Worm (Caenorhabditis elegans) whole organism, dauer: ENCODE results near the gene C01C4.3.

ENCODE experiments used
- unc-62 ChIP-seq: sonication (generic microtip); optimal IDR thresholded peaks from 2 replicates; lab custom pipeline; 2017; ENCODE audit warnings: missing biosample characterization, missing genetic modification reagents, missing genetic modification characterization

The C01C4.3 gene

ce11 chrX:3696603-3697002 lies at the start of gene C01C4.3:
TSS of gene C01C4.3 (plus strand) at chrX:3696903.
- TF ChIP-seq unc-62 = no peak

DNA sequence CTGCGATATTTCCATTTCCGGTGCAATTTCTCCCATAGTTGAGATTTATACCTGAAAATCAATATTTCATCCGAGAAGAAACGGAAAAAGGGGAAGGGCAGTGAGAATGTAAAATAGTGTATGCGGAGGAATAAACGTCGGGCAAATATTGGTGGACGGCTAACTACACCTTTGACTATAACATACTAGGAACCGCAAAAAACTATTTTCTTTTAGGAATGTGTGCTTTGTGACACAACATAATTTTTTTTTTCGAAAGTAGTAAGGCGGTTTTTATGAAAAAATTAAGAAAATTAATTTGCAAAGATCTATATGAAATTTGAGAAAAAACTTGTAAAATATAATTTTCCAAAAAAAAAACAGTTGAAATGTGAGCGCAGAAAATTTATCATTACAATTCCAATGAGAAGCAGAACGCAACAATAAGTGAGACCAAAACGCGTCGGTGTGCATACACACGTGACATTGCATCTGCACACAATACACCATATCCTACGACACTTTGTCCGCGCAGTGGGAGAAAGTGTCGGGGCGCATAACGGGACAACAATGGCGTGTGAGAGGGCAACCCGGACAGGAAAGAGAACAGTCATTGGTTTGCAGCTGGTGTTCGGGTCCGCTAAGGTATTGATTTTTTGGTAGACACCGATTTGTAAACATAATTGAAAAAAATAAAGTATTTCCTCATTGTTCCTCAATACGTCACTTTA lies 46.4 kb upstream of the C01C4.3 start, which contains the start of the genes sax-1 and R11G1.2:
sax-1 (minus strand) TSS at position 51 of the 710 bp plus-strand sequence.
R11G1.2 (plus strand) TSS at position 515 of the 710 bp plus-strand sequence.
- TF ChIP-seq unc-62 = no peak

DNA sequence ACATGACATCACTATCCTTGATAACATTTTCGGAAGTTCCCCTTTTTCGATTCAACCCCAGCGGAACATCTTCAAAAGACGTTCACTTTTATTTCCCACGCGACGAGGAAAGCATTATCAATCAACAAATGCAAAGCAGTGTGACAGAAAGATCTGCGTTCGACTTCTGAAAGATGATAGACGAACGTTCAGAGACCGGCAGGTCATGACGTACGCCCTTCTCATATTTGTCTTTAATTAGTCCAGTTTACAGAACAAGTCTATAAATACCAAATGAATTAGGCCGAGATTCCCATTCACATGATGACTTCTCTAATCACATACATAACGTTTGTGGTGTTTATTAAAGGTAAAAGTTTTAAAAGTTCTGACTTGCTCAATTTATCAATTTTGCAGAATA lies 42.1 kb upstream of the C01C4.3 start, which contains the start of gene R11G1.11:
R11G1.11 (plus strand) TSS at position 301 of the 400 bp plus-strand sequence.
- TF ChIP-seq unc-62 = no peak

DNA sequence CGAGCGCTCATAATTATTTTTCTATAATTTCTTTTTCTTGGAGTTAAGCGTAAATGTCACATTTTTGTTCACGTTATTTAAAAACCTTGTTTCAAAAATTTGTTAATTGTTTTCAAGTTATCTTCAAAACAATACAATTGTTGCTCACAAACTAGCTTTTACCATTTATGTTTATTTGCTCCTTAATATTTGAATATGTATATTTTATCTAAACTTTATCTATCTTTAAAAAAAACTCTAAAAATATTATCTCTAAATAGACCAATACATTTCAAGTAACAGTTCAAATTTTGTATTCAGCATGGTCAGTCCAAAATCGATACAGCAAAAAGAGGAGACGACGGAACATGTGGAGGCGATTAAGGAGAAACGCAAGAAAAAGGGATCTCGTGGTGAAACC lies 40.7 kb upstream of the C01C4.3 start, which contains the start of gene R11G1.7:
R11G1.7 (plus strand) TSS at position 301 of the 400 bp plus-strand sequence.
- TF ChIP-seq unc-62 = no peak

ce11 chrX:3659192-3659591 lies 37.5 kb upstream of the C01C4.3 start, which contains the start of gene R11G1.1:
TSS of gene R11G1.1 (plus strand) at chrX:3659492.
- no peak for TF ChIP-seq unc-62

ce11 chrX:3668842-3669241 lies 27.9 kb upstream of the C01C4.3 start, which contains the start of gene snet-1:
TSS of gene snet-1 (minus strand) at chrX:3668942.
- no peak for TF ChIP-seq unc-62

- TF ChIP-seq unc-62 = no peak
Observed at ce11 chrX:3671998-3672397, 24.7 kb upstream of the C01C4.3 start, which contains the start of gene C02F12.5. TSS of gene C02F12.5 (minus strand) at chrX:3672098.

ce11 chrX:3673584-3674108 lies 23.1 kb upstream of the C01C4.3 start, which contains the start of gene ceh-63:
TSS of gene ceh-63 (minus strand) at chrX:3674058.
- TF ChIP-seq unc-62 = no peak

DNA sequence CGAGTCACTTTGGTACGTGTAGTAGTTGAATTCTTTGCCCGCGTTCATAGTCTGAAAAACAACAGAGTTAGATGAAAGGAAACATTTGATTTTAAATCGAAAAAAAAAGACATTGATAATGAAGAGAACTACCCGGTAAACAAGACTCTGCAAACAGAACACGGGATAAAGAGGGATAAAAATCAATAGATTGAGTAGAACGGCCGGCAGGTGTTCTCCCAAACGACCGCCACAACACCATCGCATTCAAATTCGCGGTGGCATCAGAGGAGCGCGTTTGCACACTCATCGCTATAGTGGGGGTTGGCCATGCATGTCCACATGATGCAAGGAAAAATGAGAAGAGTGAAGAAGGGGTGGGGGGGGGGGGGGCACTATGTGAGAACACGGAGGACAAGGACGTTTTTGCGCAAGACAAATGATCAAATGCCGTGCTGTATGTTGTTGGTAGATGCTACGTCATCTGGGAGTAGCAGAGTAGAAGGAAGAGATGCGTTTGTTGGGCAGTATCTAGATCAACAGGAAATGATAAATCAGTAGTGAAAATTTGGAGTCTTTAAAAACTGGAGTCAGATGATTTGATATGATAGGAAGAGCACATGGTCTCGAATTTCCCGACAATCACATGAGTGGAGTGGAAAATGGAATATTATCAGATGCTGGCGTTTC lies 18.1 kb upstream of the C01C4.3 start, which contains the start of gene tag-52:
tag-52 (minus strand) TSS at position 51 of the 669 bp plus-strand sequence.
- no peak for TF ChIP-seq unc-62

DNA sequence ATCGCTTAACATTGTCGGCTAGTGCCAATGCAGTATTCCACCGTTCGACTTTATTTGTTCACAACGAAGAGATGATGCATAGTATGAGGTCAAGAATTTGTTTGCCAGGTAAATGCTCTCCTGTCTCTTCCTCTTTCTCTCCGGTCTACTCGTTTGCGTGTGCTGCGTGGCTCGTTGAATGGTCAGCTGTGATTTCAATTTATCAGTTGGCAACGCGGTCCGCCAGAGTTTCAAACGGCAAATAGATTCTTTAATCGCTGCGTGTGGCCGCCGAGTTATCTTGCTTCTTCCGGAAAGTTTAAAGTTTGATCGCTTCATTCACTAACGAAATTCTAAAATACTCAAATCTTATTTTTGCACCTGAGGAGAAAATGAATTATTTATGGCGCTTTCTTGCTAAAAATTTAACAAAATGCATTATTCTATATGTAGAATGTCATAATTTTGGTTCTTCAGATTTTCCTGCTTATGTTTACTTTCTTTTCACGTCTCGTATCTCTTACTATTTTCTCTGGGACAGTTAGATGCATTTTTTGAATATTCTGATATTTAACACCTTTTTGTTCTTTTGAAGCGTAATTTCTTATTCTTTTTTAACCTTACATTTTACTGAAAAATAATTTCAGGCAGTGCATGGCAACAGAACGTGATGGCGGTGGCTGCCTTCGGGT lies 16.0 kb upstream of the C01C4.3 start, which contains the start of gene tsp-17:
tsp-17 (plus strand) TSS at position 621 of the 671 bp plus-strand sequence.
- no peak for TF ChIP-seq unc-62

ce11 chrX:3683060-3683459 lies 13.6 kb upstream of the C01C4.3 start:
- TF ChIP-seq unc-62 = no peak

ce11 chrX:3686420-3686819 lies 10.3 kb upstream of the C01C4.3 start:
- no peak for TF ChIP-seq unc-62

DNA sequence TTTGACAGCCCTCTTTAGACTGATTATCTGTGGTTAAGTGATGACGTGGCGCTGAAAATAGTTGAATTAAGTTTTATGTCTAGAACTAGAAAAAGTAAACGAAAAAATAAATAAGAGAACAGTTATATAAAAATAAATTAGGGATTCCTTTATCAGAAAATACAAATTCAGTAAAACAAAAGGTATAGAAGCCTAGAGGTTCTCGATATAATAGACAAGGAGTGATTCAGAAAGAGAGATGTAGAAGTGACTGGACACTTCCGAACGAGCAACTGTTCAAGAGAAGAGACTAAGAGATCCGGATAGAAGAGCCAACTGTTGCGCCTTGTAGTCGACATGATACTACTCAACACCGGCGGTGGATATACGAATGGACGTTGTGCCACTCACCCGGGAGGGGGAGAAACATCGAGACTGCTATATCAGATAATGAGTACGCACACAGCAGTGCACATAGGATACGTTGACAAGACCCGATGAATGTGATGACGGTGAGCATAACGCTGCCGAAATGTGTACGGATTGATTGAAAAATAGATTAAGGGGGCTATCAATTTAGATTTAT lies 7.5 kb upstream of the C01C4.3 start, which contains the start of gene tag-278:
tag-278 (minus strand) TSS at position 51 of the 565 bp plus-strand sequence.
- no peak for TF ChIP-seq unc-62

DNA sequence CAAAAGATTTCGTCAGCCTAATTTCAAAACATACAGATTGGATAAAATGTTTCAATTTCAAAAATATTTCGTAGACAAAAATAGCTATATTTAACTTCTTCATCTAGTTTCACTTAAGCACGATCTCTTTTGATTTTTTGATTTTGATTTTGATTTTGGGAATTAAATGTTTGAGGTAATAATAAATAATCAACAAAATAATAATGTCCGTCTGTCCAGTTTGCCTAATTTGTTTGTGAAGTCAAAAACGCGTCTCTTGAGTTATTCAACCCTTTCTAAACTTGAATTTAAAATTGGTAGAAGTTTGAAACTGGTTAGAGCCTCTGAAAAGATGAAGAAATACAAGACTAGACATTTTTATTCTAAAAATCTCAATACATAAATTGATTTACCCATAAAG lies 6.9 kb upstream of the C01C4.3 start:
- TF ChIP-seq unc-62 = no peak

- no peak for TF ChIP-seq unc-62
Observed at ce11 chrX:3693138-3693537, 3.6 kb upstream of the C01C4.3 start, which contains the start of gene C02F12.8. TSS of gene C02F12.8 (minus strand) at chrX:3693238.

- TF ChIP-seq unc-62 = no peak
Observed at ce11 chrX:3694172-3694571, 2.5 kb upstream of the C01C4.3 start.
